Fruit fly (Drosophila melanogaster) whole organism, embryonic: ENCODE results near the gene Ret.

Experiments used
- BEAF-32 ChIP-seq: fragments of 200-800 bp; sonication (Bioruptor generic); optimal IDR thresholded peaks from 3 replicates; lab custom pipeline; 2017; ENCODE audit warnings: missing biosample characterization, missing genetic modification characterization, mild to moderate bottlenecking, moderate library complexity, missing genetic modification reagents
- Blimp-1 ChIP-seq: fragments of 200-800 bp; sonication (Bioruptor generic); optimal IDR thresholded peaks from 3 replicates; lab custom pipeline; 2018; ENCODE audit warnings: missing biosample characterization, missing genetic modification characterization, mild to moderate bottlenecking, moderate library complexity, missing genetic modification reagents
- C15 ChIP-seq: fragments of 200-800 bp; sonication (Bioruptor generic); IDR thresholded peaks from 3 replicates; pipeline ENCODE4 v1.3.6; 2022; ENCODE audit warnings: missing biosample characterization, missing genetic modification characterization
- CG12769 ChIP-seq: fragments of 200-800 bp; sonication (Bioruptor generic); optimal IDR thresholded peaks from 2 replicates; lab custom pipeline; 2019; ENCODE audit warnings: missing biosample characterization, mild to moderate bottlenecking, missing genetic modification characterization, moderate library complexity
- CG1647 ChIP-seq: fragments of 200-800 bp; sonication (Bioruptor generic); optimal IDR thresholded peaks from 3 replicates; lab custom pipeline; 2016; ENCODE audit warnings: missing biosample characterization, missing genetic modification characterization
- CG17385 ChIP-seq: fragments of 200-800 bp; sonication (Bioruptor generic); optimal IDR thresholded peaks from 3 replicates; lab custom pipeline; 2018; ENCODE audit warnings: missing biosample characterization, mild to moderate bottlenecking, missing genetic modification characterization
- CG30431 ChIP-seq: fragments of 200-800 bp; sonication (Bioruptor generic); optimal IDR thresholded peaks from 2 replicates; lab custom pipeline; 2017; ENCODE audit warnings: missing biosample characterization, missing genetic modification characterization
- CG31365 ChIP-seq: fragments of 200-800 bp; sonication (Bioruptor generic); optimal IDR thresholded peaks from 2 replicates; lab custom pipeline; 2018; ENCODE audit warnings: missing biosample characterization, mild to moderate bottlenecking, missing genetic modification characterization
- CG31388 ChIP-seq: fragments of 200-800 bp; sonication (Bioruptor generic); optimal IDR thresholded peaks from 2 replicates; lab custom pipeline; 2016; ENCODE audit warnings: missing biosample characterization, missing genetic modification characterization
- CG33213 ChIP-seq: fragments of 200-800 bp; sonication (Bioruptor generic); optimal IDR thresholded peaks from 3 replicates; lab custom pipeline; 2016; ENCODE audit warnings: missing biosample characterization, missing genetic modification characterization
- CG4328 ChIP-seq: fragments of 200-800 bp; sonication (Bioruptor generic); optimal IDR thresholded peaks from 3 replicates; lab custom pipeline; 2017; ENCODE audit warnings: missing biosample characterization, missing genetic modification reagents, missing genetic modification characterization
- CG4424 ChIP-seq: fragments of 200-800 bp; sonication (Bioruptor generic); optimal IDR thresholded peaks from 3 replicates; lab custom pipeline; 2016; ENCODE audit warnings: missing biosample characterization, missing genetic modification characterization
- CG5245 ChIP-seq: fragments of 200-800 bp; sonication (Bioruptor generic); optimal IDR thresholded peaks from 3 replicates; lab custom pipeline; 2016; ENCODE audit warnings: missing biosample characterization, missing genetic modification characterization
- CG6654 ChIP-seq: fragments of 200-800 bp; sonication (Bioruptor generic); optimal IDR thresholded peaks from 2 replicates; lab custom pipeline; 2017; ENCODE audit warnings: missing biosample characterization, mild to moderate bottlenecking, missing genetic modification characterization
- CG7271 ChIP-seq: fragments of 200-800 bp; sonication (Bioruptor generic); optimal IDR thresholded peaks from 2 replicates; lab custom pipeline; 2018; ENCODE audit warnings: missing biosample characterization, mild to moderate bottlenecking, missing genetic modification characterization, moderate library complexity
- CG7357 ChIP-seq: fragments of 200-800 bp; sonication (Bioruptor generic); IDR thresholded peaks from 3 replicates; pipeline ENCODE4 v1.3.6; 2022; ENCODE audit warnings: missing biosample characterization, missing genetic modification characterization
- CG7928 ChIP-seq: fragments of 200-800 bp; sonication (Bioruptor generic); optimal IDR thresholded peaks from 2 replicates; lab custom pipeline; 2017; ENCODE audit warnings: missing biosample characterization, mild to moderate bottlenecking, missing genetic modification characterization
- CG9727 ChIP-seq: fragments of 200-800 bp; sonication (Bioruptor generic); optimal IDR thresholded peaks from 3 replicates; lab custom pipeline; 2017; ENCODE audit warnings: missing biosample characterization, mild to moderate bottlenecking, missing genetic modification characterization
- Doc2 ChIP-seq: fragments of 200-800 bp; sonication (Bioruptor generic); IDR thresholded peaks from 2 replicates; pipeline ENCODE4 v1.3.6; 2022; ENCODE audit warnings: missing biosample characterization, missing genetic modification characterization
- Fer2 ChIP-seq: fragments of 200-800 bp; sonication (Bioruptor generic); optimal IDR thresholded peaks from 2 replicates; lab custom pipeline; 2018; ENCODE audit warnings: missing biosample characterization, mild to moderate bottlenecking, missing genetic modification characterization, moderate library complexity
- Fer3 ChIP-seq: fragments of 200-800 bp; sonication (Bioruptor generic); optimal IDR thresholded peaks from 2 replicates; lab custom pipeline; 2018; ENCODE audit warnings: missing biosample characterization, mild to moderate bottlenecking, missing genetic modification characterization, moderate library complexity
- HLH4C ChIP-seq: fragments of 200-800 bp; sonication (Bioruptor generic); IDR thresholded peaks from 3 replicates; pipeline ENCODE4 v1.3.6; 2022; ENCODE audit warnings: missing biosample characterization, missing genetic modification characterization; ENCODE audit not compliant: partially characterized antibody
- Hmr ChIP-seq: fragments of 200-800 bp; sonication (Bioruptor generic); optimal IDR thresholded peaks from 3 replicates; lab custom pipeline; 2017; ENCODE audit warnings: mild to moderate bottlenecking, missing biosample characterization, missing genetic modification reagents, missing genetic modification characterization
- MESR4 ChIP-seq: fragments of 200-800 bp; sonication (Bioruptor generic); optimal IDR thresholded peaks from 2 replicates; lab custom pipeline; 2018; ENCODE audit warnings: missing biosample characterization, mild to moderate bottlenecking, missing genetic modification characterization, moderate library complexity
- MTF-1 ChIP-seq: fragments of 200-800 bp; sonication (Bioruptor generic); optimal IDR thresholded peaks from 2 replicates; lab custom pipeline; 2018; ENCODE audit warnings: missing biosample characterization, mild to moderate bottlenecking, missing genetic modification characterization, borderline replicate concordance
- Optix ChIP-seq: fragments of 200-800 bp; sonication (Bioruptor generic); IDR thresholded peaks from 3 replicates; pipeline ENCODE4 v1.3.6; 2022; ENCODE audit warnings: missing biosample characterization, missing genetic modification characterization
- Six4 ChIP-seq: fragments of 200-800 bp; sonication (Bioruptor generic); optimal IDR thresholded peaks from 2 replicates; lab custom pipeline; 2016; ENCODE audit warnings: missing biosample characterization, missing genetic modification characterization
- ab ChIP-seq: fragments of 200-800 bp; sonication (Bioruptor generic); optimal IDR thresholded peaks from 2 replicates; lab custom pipeline; 2016; ENCODE audit warnings: missing biosample characterization, missing genetic modification characterization
- cato ChIP-seq: fragments of 200-800 bp; sonication (Bioruptor generic); optimal IDR thresholded peaks from 2 replicates; lab custom pipeline; 2016; ENCODE audit warnings: missing biosample characterization, missing genetic modification characterization, borderline replicate concordance
- chm ChIP-seq: fragments of 200-800 bp; sonication (Bioruptor generic); IDR thresholded peaks from 2 replicates; pipeline ENCODE4 v1.3.6; 2022; ENCODE audit warnings: missing biosample characterization, missing genetic modification characterization
- chn ChIP-seq: fragments of 200-800 bp; sonication (Bioruptor generic); optimal IDR thresholded peaks from 2 replicates; lab custom pipeline; 2016; ENCODE audit warnings: missing biosample characterization, missing genetic modification characterization
- crp ChIP-seq, 2 experiments: fragments of 200-800 bp; sonication (Bioruptor generic); optimal IDR thresholded peaks; 2 replicates in 1 of 2; 3 replicates in 1 of 2; lab custom pipeline; 2017; ENCODE audit warnings: missing biosample characterization in 2 of 2, missing genetic modification characterization in 2 of 2, mild to moderate bottlenecking in 1 of 2, moderate library complexity in 1 of 2
- dysf ChIP-seq: fragments of 200-800 bp; sonication (Bioruptor generic); IDR thresholded peaks from 3 replicates; pipeline ENCODE4 v1.3.6; 2022; ENCODE audit warnings: missing biosample characterization, missing genetic modification characterization
- gsb-n ChIP-seq: fragments of 200-800 bp; sonication (Bioruptor generic); optimal IDR thresholded peaks from 3 replicates; lab custom pipeline; 2018; ENCODE audit warnings: missing biosample characterization, mild to moderate bottlenecking, missing genetic modification characterization
- ham ChIP-seq: fragments of 200-800 bp; sonication (Bioruptor generic); IDR thresholded peaks from 2 replicates; pipeline ENCODE4 v1.3.6; 2022; ENCODE audit warnings: missing biosample characterization, missing genetic modification characterization
- kah ChIP-seq: fragments of 200-800 bp; sonication (Bioruptor generic); optimal IDR thresholded peaks from 2 replicates; lab custom pipeline; 2018; ENCODE audit warnings: missing biosample characterization, mild to moderate bottlenecking, missing genetic modification characterization
- nau ChIP-seq: fragments of 200-800 bp; sonication (Bioruptor generic); optimal IDR thresholded peaks from 3 replicates; lab custom pipeline; 2017; ENCODE audit warnings: missing biosample characterization, mild to moderate bottlenecking, missing genetic modification characterization, missing genetic modification reagents
- nerfin-1 ChIP-seq: fragments of 200-800 bp; sonication (Bioruptor generic); optimal IDR thresholded peaks from 3 replicates; lab custom pipeline; 2019; ENCODE audit warnings: missing biosample characterization, mild to moderate bottlenecking, missing genetic modification characterization, moderate library complexity
- p53 ChIP-seq: fragments of 200-800 bp; sonication (Bioruptor generic); optimal IDR thresholded peaks from 2 replicates; lab custom pipeline; 2016; ENCODE audit warnings: missing biosample characterization, missing genetic modification characterization
- pho ChIP-seq: fragments of 200-800 bp; sonication (Bioruptor generic); optimal IDR thresholded peaks from 2 replicates; lab custom pipeline; 2016; ENCODE audit warnings: missing biosample characterization, missing genetic modification characterization
- schlank ChIP-seq: fragments of 200-800 bp; sonication (Bioruptor generic); optimal IDR thresholded peaks from 2 replicates; lab custom pipeline; 2018; ENCODE audit warnings: missing biosample characterization, mild to moderate bottlenecking, missing genetic modification characterization
- shn ChIP-seq: fragments of 200-800 bp; sonication (Bioruptor generic); optimal IDR thresholded peaks from 3 replicates; lab custom pipeline; 2016; ENCODE audit warnings: missing biosample characterization, missing genetic modification characterization
- stwl ChIP-seq: fragments of 200-800 bp; sonication (Bioruptor generic); optimal IDR thresholded peaks from 3 replicates; lab custom pipeline; 2018; ENCODE audit warnings: missing biosample characterization, mild to moderate bottlenecking, missing genetic modification characterization, moderate library complexity
- sug ChIP-seq: fragments of 200-800 bp; optimal IDR thresholded peaks from 2 replicates; lab custom pipeline; 2019; ENCODE audit warnings: missing biosample characterization, mild to moderate bottlenecking, missing genetic modification characterization, moderate library complexity
- tin ChIP-seq: fragments of 200-800 bp; sonication (Bioruptor generic); optimal IDR thresholded peaks from 3 replicates; lab custom pipeline; 2016; ENCODE audit warnings: missing biosample characterization, missing genetic modification characterization
- toy ChIP-seq: fragments of 200-800 bp; sonication (Bioruptor generic); IDR thresholded peaks from 2 replicates; pipeline ENCODE4 v1.3.6; 2022; ENCODE audit warnings: missing biosample characterization, missing genetic modification characterization
- trh ChIP-seq: fragments of 200-800 bp; sonication (Bioruptor generic); optimal IDR thresholded peaks from 2 replicates; lab custom pipeline; 2016; ENCODE audit warnings: missing biosample characterization, missing genetic modification characterization
- vvl ChIP-seq: fragments of 200-800 bp; sonication (Bioruptor generic); IDR thresholded peaks from 2 replicates; pipeline ENCODE4 v1.3.6; 2022; ENCODE audit warnings: missing biosample characterization, missing genetic modification characterization
- zen2 ChIP-seq: fragments of 200-800 bp; sonication (Bioruptor generic); IDR thresholded peaks from 3 replicates; pipeline ENCODE4 v1.3.6; 2022; ENCODE audit warnings: missing biosample characterization, missing genetic modification characterization; ENCODE audit not compliant: partially characterized antibody
- zf30C ChIP-seq: fragments of 200-800 bp; sonication (Bioruptor generic); optimal IDR thresholded peaks from 3 replicates; lab custom pipeline; 2018; ENCODE audit warnings: missing biosample characterization, mild to moderate bottlenecking, missing genetic modification characterization

Gene Ret

DNA sequence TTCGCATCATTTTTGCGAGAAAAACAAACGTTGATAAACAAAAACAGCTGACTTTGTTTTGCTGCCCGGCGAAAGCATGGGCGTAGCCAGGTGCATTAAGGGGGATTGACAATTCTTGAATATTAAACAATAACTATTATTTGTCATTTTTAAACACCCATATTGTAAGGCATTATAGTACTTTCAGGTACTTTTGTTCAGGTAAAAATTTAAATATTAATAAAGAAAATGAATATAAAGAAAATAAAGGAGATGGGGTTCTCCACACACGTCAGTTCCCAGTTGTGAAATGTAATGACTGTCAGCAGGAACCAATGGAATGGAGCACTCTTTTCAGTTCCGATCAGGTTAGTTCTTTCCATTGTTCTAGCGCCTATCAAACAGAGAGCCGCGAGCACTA lies 40.0 kb downstream of the Ret start, which contains the start of the genes Coq3 and Pld3 (continued):
- TF ChIP-seq CG31388: peak; percentile 47
- TF ChIP-seq MTF-1 (GFP tag; lab: Kevin White, UChicago): peak; percentile 32
- TF ChIP-seq Hmr: peak; percentile 89
- TF ChIP-seq zf30C: no peak
- peak; percentile 75 for TF ChIP-seq CG5245 (GFP tag; lab: Kevin White, UChicago)
- peak; percentile 41 for TF ChIP-seq CG7928
- peak; percentile 77 for TF ChIP-seq CG9727 (GFP tag; lab: Kevin White, UChicago)
- TF ChIP-seq p53 (GFP tag; lab: Kevin White, UChicago): no peak
- peak; percentile 41 to 86 for TF ChIP-seq crp (GFP tag; optimal IDR thresholded peaks at IDR 0.05; lab: Kevin White, UChicago)
- peak; percentile 8 for TF ChIP-seq cato (GFP tag; lab: Kevin White, UChicago)
- peak; percentile 82 for TF ChIP-seq CG4424 (GFP tag; lab: Kevin White, UChicago)
- TF ChIP-seq BEAF-32 (GFP tag; lab: Kevin White, UChicago): peak; percentile 3
- TF ChIP-seq kah (GFP tag; lab: Kevin White, UChicago): peak; percentile 40
- peak; percentile 74 for TF ChIP-seq CG17385
- TF ChIP-seq Fer3 (tag; lab: Kevin White, UChicago): peak; percentile 86
- peak; percentile 72 for TF ChIP-seq chm
- TF ChIP-seq MESR4 (GFP tag; lab: Kevin White, UChicago): peak; percentile 16
- peak; percentile 9 for TF ChIP-seq CG31365 (tag; lab: Kevin White, UChicago)
- TF ChIP-seq CG7271 (tag; lab: Kevin White, UChicago): peak; percentile 60
- TF ChIP-seq CG30431 (GFP tag; lab: Kevin White, UChicago): peak; percentile 64
- no peak for TF ChIP-seq toy (GFP tag; lab: Robert Waterston, UW)
- TF ChIP-seq CG12769 (tag; lab: Kevin White, UChicago): peak; percentile 79
- peak; percentile 42 for TF ChIP-seq shn (GFP tag; lab: Kevin White, UChicago)
- TF ChIP-seq gsb-n (tag; lab: Kevin White, UChicago): peak; percentile 61
- TF ChIP-seq CG7357 (GFP tag; lab: Robert Waterston, UW): peak; percentile 66
- no peak for TF ChIP-seq zen2 (GFP tag; lab: Robert Waterston, UW)
- TF ChIP-seq Fer2: peak; percentile 71
- TF ChIP-seq sug (tag; lab: Kevin White, UChicago): peak; percentile 80
- TF ChIP-seq schlank (tag; lab: Kevin White, UChicago): peak; percentile 70
- TF ChIP-seq ab (GFP tag; lab: Kevin White, UChicago): peak; percentile 30
- peak; percentile 19 for TF ChIP-seq trh
- peak; percentile 87 for TF ChIP-seq tin (GFP tag; lab: Kevin White, UChicago)
- TF ChIP-seq Blimp-1 (GFP tag; lab: Kevin White, UChicago): peak; percentile 79
- peak; percentile 67 for TF ChIP-seq nerfin-1 (tag; lab: Kevin White, UChicago)
- TF ChIP-seq Doc2 (GFP tag; lab: Robert Waterston, UW): no peak
- peak; percentile 54 for TF ChIP-seq CG1647 (GFP tag; lab: Kevin White, UChicago)
- no peak for TF ChIP-seq nau (GFP tag; lab: Kevin White, UChicago)
- TF ChIP-seq chn (GFP tag; lab: Kevin White, UChicago): peak; percentile 73
- peak; percentile 77 for TF ChIP-seq Six4 (GFP tag; lab: Kevin White, UChicago)
- no peak for TF ChIP-seq C15 (GFP tag; lab: Robert Waterston, UW)
- peak; percentile 26 for TF ChIP-seq stwl
- peak; percentile 74; the same call in 2 of the 3 replicates for TF ChIP-seq Optix (GFP tag; lab: Robert Waterston, UW)
- no peak for TF ChIP-seq ham (GFP tag; lab: Robert Waterston, UW)
- TF ChIP-seq CG4328 (GFP tag; lab: Kevin White, UChicago): peak; percentile 66
- TF ChIP-seq CG33213 (GFP tag; lab: Kevin White, UChicago): peak; percentile 57
- TF ChIP-seq pho (GFP tag; lab: Kevin White, UChicago): peak; percentile 80
- peak; percentile 94 for TF ChIP-seq vvl
- TF ChIP-seq HLH4C: no peak
- peak; percentile 82 for TF ChIP-seq dysf
- TF ChIP-seq CG6654 (GFP tag; lab: Kevin White, UChicago): peak; percentile 45
